Worm (Caenorhabditis elegans) whole organism, L2 larva: Measurements from ENCODE around the gene stg-2.

Experiments
- C34F6.9 ChIP-seq: fragments of 150-350 bp; optimal IDR thresholded peaks from 2 replicates; lab custom pipeline; 2014; ENCODE audit warnings: missing biosample characterization, missing genetic modification characterization
- Y55F3AM.14 ChIP-seq: fragments of 200-800 bp; sonication (Bioruptor generic); optimal IDR thresholded peaks from 2 replicates; lab custom pipeline; 2018; ENCODE audit warnings: mild to moderate bottlenecking, missing genetic modification characterization, missing compliant biosample characterization
- blmp-1 ChIP-seq: sonication (generic microtip); optimal IDR thresholded peaks from 2 replicates; lab custom pipeline; 2017; ENCODE audit warnings: missing genetic modification characterization, mild to moderate bottlenecking, missing compliant biosample characterization, antibody characterized with exemption, moderate library complexity; ENCODE audit not compliant: insufficient read depth
- dmd-4 ChIP-seq: sonication (generic microtip); optimal IDR thresholded peaks from 2 replicates; lab custom pipeline; 2017; ENCODE audit warnings: missing biosample characterization, missing genetic modification characterization
- fos-1 ChIP-seq: fragments of 150-350 bp; optimal IDR thresholded peaks from 2 replicates; lab custom pipeline; 2014; ENCODE audit warnings: missing biosample characterization, missing genetic modification characterization
- lsy-2 ChIP-seq, 2 experiments: fragments of 150-350 bp in 1 of 2; sonication (generic microtip) in 1 of 2; optimal IDR thresholded peaks; 2 replicates each; lab custom pipeline; 2014 to 2017; ENCODE audit warnings: missing biosample characterization in 2 of 2, missing genetic modification characterization in 2 of 2
- nhr-11 ChIP-seq: fragments of 150-350 bp; optimal IDR thresholded peaks from 2 replicates; lab custom pipeline; 2014; ENCODE audit warnings: missing biosample characterization, missing genetic modification characterization
- nhr-23 ChIP-seq: fragments of 150-350 bp; optimal IDR thresholded peaks from 2 replicates; lab custom pipeline; 2014; ENCODE audit warnings: missing biosample characterization, missing genetic modification reagents, missing genetic modification characterization
- nhr-77 ChIP-seq: fragments of 150-350 bp; optimal IDR thresholded peaks from 2 replicates; lab custom pipeline; 2014; ENCODE audit warnings: missing biosample characterization, missing genetic modification characterization

- peak; percentile 45 for TF ChIP-seq fos-1 (tag; lab: Kevin White, UChicago)
- no peak for TF ChIP-seq lsy-2 (tag; optimal IDR thresholded peaks at IDR 0.05; lab: Kevin White, UChicago)
- TF ChIP-seq nhr-11 (tag; lab: Kevin White, UChicago) = no peak
- TF ChIP-seq blmp-1 = no peak
- TF ChIP-seq dmd-4 (tag; lab: Kevin White, UChicago) = no peak
- no peak for TF ChIP-seq C34F6.9 (tag; lab: Kevin White, UChicago)
- TF ChIP-seq Y55F3AM.14 = no peak
- no peak for TF ChIP-seq nhr-77 (tag; lab: Kevin White, UChicago)
- no peak for TF ChIP-seq nhr-23
These were observed 39.6 kb downstream of the stg-2 start for ce11 chrX:8604160-8604559.
